Worm (Caenorhabditis elegans): ENCODE results near the gene ZK105.12.

ZK105.12 gene

ce11 chrV:7690637-7691036 lies 25.3 kb downstream of the ZK105.12 start:
- TF ChIP-seq unc-62 (GFP tag; optimal IDR thresholded peaks at IDR 0.05 in 1 of 2) = peak in 1 of 2 experiments; percentile 90
- TF ChIP-seq unc-62 (tag; optimal IDR thresholded peaks at IDR 0.05) = no peak
- TF ChIP-seq ZK546.5 (tag; optimal IDR thresholded peaks at IDR 0.05) = no peak

DNA sequence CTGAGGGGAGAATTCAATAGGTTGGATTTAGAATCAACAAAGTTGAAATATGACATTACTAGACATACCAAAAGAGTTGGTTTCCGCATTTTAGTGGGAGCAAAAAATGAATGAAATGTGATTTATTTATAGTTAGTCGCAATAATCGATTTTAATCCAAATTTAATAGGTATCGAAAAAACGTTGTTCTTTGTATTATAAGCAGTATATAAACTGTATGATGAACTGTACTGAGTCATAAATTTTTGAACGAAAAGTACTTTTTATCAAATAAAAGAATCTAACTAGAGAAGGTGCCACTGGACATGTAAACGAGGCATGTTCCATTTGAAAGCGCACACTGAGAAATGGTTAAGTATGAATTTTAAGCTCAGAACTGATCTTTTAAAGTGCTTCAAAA lies 26.0 kb downstream of the ZK105.12 start, which contains the start of gene C12D5.9:
Gene C12D5.9, minus strand, starts transcription at position 101 of the 400 bp plus-strand sequence.
- TF ChIP-seq nhr-42 (GFP tag; IDR thresholded peaks at IDR 0.05) (no peak), lin-38 (GFP tag; IDR thresholded peaks at IDR 0.05) (no peak), madf-9 (GFP tag; conservative IDR thresholded peaks at IDR 0.05) (no peak), ztf-7 (tag; optimal IDR thresholded peaks at IDR 0.05) (no peak), nhr-48 (tag; optimal IDR thresholded peaks at IDR 0.05) (no peak), F26F4.8 (GFP tag; conservative IDR thresholded peaks at IDR 0.05) (no peak), gei-8 (GFP tag; optimal IDR thresholded peaks at IDR 0.05) (no peak), nhr-11 (tag; optimal IDR thresholded peaks at IDR 0.05) (no peak), ZK546.5 (tag; optimal IDR thresholded peaks at IDR 0.05) (no peak), zfp-3 (GFP tag; conservative IDR thresholded peaks at IDR 0.05) (no peak), ceh-32 (tag; optimal IDR thresholded peaks at IDR 0.05; ENCODE audit: poor library complexity) (no peak), dve-1 (tag; optimal IDR thresholded peaks at IDR 0.05; ENCODE audit: insufficient read depth) (no peak), tag-97 (GFP tag; IDR thresholded peaks at IDR 0.05) (no peak), lir-3 (tag; optimal IDR thresholded peaks at IDR 0.05) (no peak), jun-1 (tag; optimal IDR thresholded peaks at IDR 0.05) (no peak), snpc-1.2 (GFP tag; IDR thresholded peaks at IDR 0.05) (no peak), D1046.2 (GFP tag; IDR thresholded peaks at IDR 0.05) (no peak), rbr-2 (tag; optimal IDR thresholded peaks at IDR 0.05) (no peak), cey-2 (tag; optimal IDR thresholded peaks at IDR 0.05; ENCODE audit: borderline replicate concordance, insufficient read depth) (no peak), php-3 (GFP tag; IDR thresholded peaks at IDR 0.05) (no peak)

DNA sequence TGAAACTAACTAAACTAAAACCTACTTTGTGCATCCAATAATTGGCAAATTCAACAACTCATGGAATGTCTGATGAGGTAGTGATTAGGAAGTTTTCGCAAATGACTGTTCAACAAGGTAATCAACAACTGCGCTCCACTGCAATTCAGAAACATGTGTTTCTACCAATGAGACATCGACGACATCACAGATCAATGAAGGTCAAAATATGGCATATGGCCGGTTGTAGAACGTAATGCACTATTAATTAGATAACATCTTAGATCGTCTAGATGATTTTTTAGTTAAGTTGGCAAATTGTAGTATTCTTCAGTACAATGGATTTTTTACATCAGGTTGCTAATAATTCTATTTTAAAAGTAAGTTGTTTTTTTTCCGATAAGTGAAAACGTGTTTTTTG lies 29.7 kb downstream of the ZK105.12 start, which contains the start of the genes nhr-94 and nhr-152:
Gene nhr-94, minus strand, starts transcription at position 147 of the 400 bp plus-strand sequence.
Gene nhr-152, plus strand, starts transcription at position 162 of the 400 bp plus-strand sequence.
- no peak for TF ChIP-seq hlh-11 (tag; optimal IDR thresholded peaks at IDR 0.05)
- peak; percentile 0 for TF ChIP-seq nhr-25 (tag; optimal IDR thresholded peaks at IDR 0.05; ENCODE audit: borderline replicate concordance, insufficient read depth)
- TF ChIP-seq hlh-30 (tag; optimal IDR thresholded peaks at IDR 0.05; ENCODE audit: insufficient read depth) = peak; percentile 58
- peak; percentile 59 for TF ChIP-seq mxl-3 (GFP tag; optimal IDR thresholded peaks at IDR 0.05)
- peak; percentile 46 for TF ChIP-seq nhr-28 (tag; optimal IDR thresholded peaks at IDR 0.05)
- TF ChIP-seq aha-1 (tag) = peak; percentile 60
- TF ChIP-seq nhr-10 (tag; optimal IDR thresholded peaks at IDR 0.05) = no peak

DNA sequence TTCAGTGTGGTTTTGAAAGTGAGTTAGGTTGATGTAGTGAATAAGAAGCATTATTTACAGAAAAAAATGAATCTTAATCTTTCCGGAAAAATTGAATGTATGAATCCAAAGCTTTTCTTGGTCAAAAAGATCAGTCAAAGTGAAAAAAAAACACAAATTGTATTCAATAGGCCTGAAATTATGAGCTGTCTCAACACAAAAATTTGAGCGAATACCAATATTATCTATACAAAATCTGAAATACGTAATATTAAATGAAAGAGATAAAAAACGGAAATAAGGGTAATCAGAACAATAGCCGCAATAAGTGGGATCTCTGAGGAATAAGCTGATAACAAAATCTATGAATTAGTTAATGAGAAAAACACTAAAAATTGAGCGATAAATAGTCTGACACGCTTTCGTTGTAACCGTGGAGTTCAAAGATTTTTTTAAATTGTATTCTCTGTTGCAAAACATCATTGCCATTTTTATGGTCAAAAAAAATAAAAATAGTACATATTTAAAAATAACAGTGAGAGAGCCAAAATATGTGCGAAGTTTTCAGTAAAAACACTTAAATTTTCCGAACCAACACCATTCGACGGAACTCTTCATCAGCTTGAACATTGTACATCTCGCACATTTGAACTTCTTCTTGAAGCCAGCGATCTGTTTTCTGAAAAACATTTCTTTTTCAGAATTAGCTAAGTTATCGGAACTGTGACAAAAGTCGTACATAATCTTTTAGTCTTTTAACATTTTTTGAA lies 31.9 kb downstream of the ZK105.12 start, which contains the start of gene sre-11:
Gene sre-11, minus strand, starts transcription at position 51 of the 749 bp plus-strand sequence.
- TF ChIP-seq unc-62 (GFP tag; optimal IDR thresholded peaks at IDR 0.05 in 1 of 2) (peak in 1 of 2 experiments; percentile 68), unc-62 (tag; optimal IDR thresholded peaks at IDR 0.05) (no peak), lin-15B (tag; optimal IDR thresholded peaks at IDR 0.05) (no peak), F10B5.3 (tag; optimal IDR thresholded peaks at IDR 0.05) (no peak)

DNA sequence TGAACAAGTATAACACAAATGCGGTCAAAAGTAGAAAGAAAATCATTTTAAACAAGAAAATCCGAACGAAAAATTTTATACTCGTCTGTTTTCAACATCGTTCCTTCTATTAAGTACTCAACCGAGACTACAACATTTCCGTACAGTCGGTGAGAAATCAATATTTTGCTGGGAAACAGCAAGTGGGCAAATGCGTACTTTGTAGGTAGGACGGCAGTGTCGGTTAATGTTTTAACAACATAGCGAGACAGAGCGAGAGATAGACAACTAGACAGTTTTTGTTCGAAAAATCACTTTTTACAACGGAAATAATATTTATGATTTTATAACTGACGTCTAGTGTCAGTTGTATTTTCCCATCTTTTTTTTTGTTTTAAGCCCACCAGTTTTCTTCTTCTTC lies 34.5 kb downstream of the ZK105.12 start, which contains the start of gene cyp-33A1:
Gene cyp-33A1, minus strand, starts transcription at position 72 of the 400 bp plus-strand sequence.
- TF ChIP-seq rbr-2 (tag; optimal IDR thresholded peaks at IDR 0.05) (no peak), nhr-77 (tag; optimal IDR thresholded peaks at IDR 0.05) (peak; percentile 38), dve-1 (tag; optimal IDR thresholded peaks at IDR 0.05; ENCODE audit: insufficient read depth) (peak; percentile 51), nhr-28 (tag; optimal IDR thresholded peaks at IDR 0.05) (peak; percentile 100), spr-1 (tag; optimal IDR thresholded peaks at IDR 0.05) (no peak), zip-11 (GFP tag; IDR thresholded peaks at IDR 0.05) (no peak), mdl-1 (tag; optimal IDR thresholded peaks at IDR 0.05) (peak in 1 of 2 experiments; percentile 27), dmd-9 (GFP tag; IDR thresholded peaks at IDR 0.05) (no peak), daf-16 (GFP tag; optimal IDR thresholded peaks at IDR 0.05) (no peak), daf-16 (tag; optimal IDR thresholded peaks at IDR 0.05) (peak; percentile 88), nhr-10 (tag; optimal IDR thresholded peaks at IDR 0.05) (no peak), nhr-41 (GFP tag; IDR thresholded peaks at IDR 0.05) (no peak), skn-1 (tag; optimal IDR thresholded peaks at IDR 0.05) (no peak), nhr-102 (tag; optimal IDR thresholded peaks at IDR 0.05) (no peak), Y75B8A.6 (GFP tag; IDR thresholded peaks at IDR 0.05) (no peak), mdt-29 (GFP tag; IDR thresholded peaks at IDR 0.05) (no peak)

Measured in whole organism, L4 larva.